Fruit fly (Drosophila melanogaster) whole organism, embryonic: Measurements from ENCODE around the gene hyd.
"Not testable (repeated sequence)": the region's sequence is repeated elsewhere in the genome, so short reads cannot be mapped to it uniquely, and the experiment has no call there.

ENCODE experiments used
- B-H2 ChIP-seq: fragments of 200-800 bp; sonication (Bioruptor generic); optimal IDR thresholded peaks from 2 replicates; lab custom pipeline; 2018; ENCODE audit warnings: missing biosample characterization, mild to moderate bottlenecking, missing genetic modification characterization
- C15 ChIP-seq: fragments of 200-800 bp; sonication (Bioruptor generic); IDR thresholded peaks from 3 replicates; pipeline ENCODE4 v1.3.6; 2022; ENCODE audit warnings: missing biosample characterization, missing genetic modification characterization
- CG10147 ChIP-seq: fragments of 200-800 bp; sonication (Bioruptor generic); optimal IDR thresholded peaks from 2 replicates; lab custom pipeline; 2019; ENCODE audit warnings: missing biosample characterization, mild to moderate bottlenecking, missing genetic modification characterization, moderate library complexity
- CG10366 ChIP-seq: fragments of 200-800 bp; sonication (Bioruptor generic); IDR thresholded peaks from 2 replicates; pipeline ENCODE4 v1.3.6; 2022; ENCODE audit warnings: missing biosample characterization, missing genetic modification characterization
- CG10979 ChIP-seq: fragments of 200-800 bp; sonication (Bioruptor generic); optimal IDR thresholded peaks from 2 replicates; lab custom pipeline; 2018; ENCODE audit warnings: missing biosample characterization, mild to moderate bottlenecking, missing genetic modification characterization, moderate library complexity
- CG11093 ChIP-seq: fragments of 200-800 bp; sonication (Bioruptor generic); IDR thresholded peaks from 3 replicates; pipeline ENCODE4 v1.3.6; 2022; ENCODE audit warnings: missing biosample characterization, missing genetic modification characterization
- CG11695 ChIP-seq: fragments of 200-800 bp; sonication (Bioruptor generic); IDR thresholded peaks from 3 replicates; pipeline ENCODE4 v1.3.6; 2022; ENCODE audit warnings: missing biosample characterization, missing genetic modification characterization
- CG12104 ChIP-seq: fragments of 200-800 bp; sonication (Bioruptor generic); optimal IDR thresholded peaks from 3 replicates; lab custom pipeline; 2016; ENCODE audit warnings: missing biosample characterization, missing genetic modification characterization
- CG14710 ChIP-seq: fragments of 200-800 bp; sonication (Bioruptor generic); optimal IDR thresholded peaks from 3 replicates; lab custom pipeline; 2019; ENCODE audit warnings: missing biosample characterization, mild to moderate bottlenecking, missing genetic modification characterization, moderate library complexity
- CG15479 ChIP-seq: fragments of 200-800 bp; sonication (Bioruptor generic); optimal IDR thresholded peaks from 3 replicates; lab custom pipeline; 2019; ENCODE audit warnings: missing biosample characterization, mild to moderate bottlenecking, missing genetic modification characterization, moderate library complexity
- CG1647 ChIP-seq: fragments of 200-800 bp; sonication (Bioruptor generic); optimal IDR thresholded peaks from 3 replicates; lab custom pipeline; 2016; ENCODE audit warnings: missing biosample characterization, missing genetic modification characterization
- CG17802 ChIP-seq: fragments of 200-800 bp; sonication (Bioruptor generic); optimal IDR thresholded peaks from 2 replicates; lab custom pipeline; 2018; ENCODE audit warnings: missing biosample characterization, mild to moderate bottlenecking, missing genetic modification characterization, moderate library complexity
- CG18011 ChIP-seq: fragments of 200-800 bp; sonication (Bioruptor generic); optimal IDR thresholded peaks from 2 replicates; lab custom pipeline; 2017; ENCODE audit warnings: missing biosample characterization, missing genetic modification characterization, mild to moderate bottlenecking, moderate library complexity, missing genotype
- CG18619 ChIP-seq: fragments of 200-800 bp; sonication (Bioruptor generic); optimal IDR thresholded peaks from 3 replicates; lab custom pipeline; 2017; ENCODE audit warnings: missing biosample characterization, mild to moderate bottlenecking, missing genetic modification characterization
- CG18764 ChIP-seq: fragments of 200-800 bp; sonication (Bioruptor generic); optimal IDR thresholded peaks from 3 replicates; lab custom pipeline; 2016; ENCODE audit warnings: missing biosample characterization, missing genetic modification characterization
- CG5953 ChIP-seq: fragments of 200-800 bp; sonication (Bioruptor generic); IDR thresholded peaks from 2 replicates; pipeline ENCODE4 v1.3.6; 2022; ENCODE audit warnings: missing biosample characterization, missing genetic modification characterization
- CG6272 ChIP-seq: fragments of 200-800 bp; sonication (Bioruptor generic); IDR thresholded peaks from 2 replicates; pipeline ENCODE4 v1.3.6; 2022; ENCODE audit warnings: missing biosample characterization, missing genetic modification characterization
- CG9817 ChIP-seq: fragments of 200-800 bp; sonication (Bioruptor generic); optimal IDR thresholded peaks from 2 replicates; lab custom pipeline; 2018; ENCODE audit warnings: missing biosample characterization, mild to moderate bottlenecking, missing genetic modification characterization, moderate library complexity
- CTCF ChIP-seq: fragments of 200-800 bp; sonication (Bioruptor generic); optimal IDR thresholded peaks from 2 replicates; lab custom pipeline; 2017; ENCODE audit warnings: missing biosample characterization, mild to moderate bottlenecking, missing genetic modification characterization, moderate library complexity
- D19B ChIP-seq: fragments of 200-800 bp; sonication (Bioruptor generic); optimal IDR thresholded peaks from 2 replicates; lab custom pipeline; 2017; ENCODE audit warnings: missing biosample characterization, mild to moderate bottlenecking, missing genetic modification characterization
- Deaf1 ChIP-seq: fragments of 200-800 bp; optimal IDR thresholded peaks from 3 replicates; lab custom pipeline; 2019; ENCODE audit warnings: missing biosample characterization, mild to moderate bottlenecking, missing genetic modification characterization, moderate library complexity
- Elba2 ChIP-seq: fragments of 200-800 bp; sonication (Bioruptor generic); optimal IDR thresholded peaks from 3 replicates; lab custom pipeline; 2016; ENCODE audit warnings: missing biosample characterization, missing genetic modification characterization
- Mad ChIP-seq: fragments of 200-800 bp; sonication (Bioruptor generic); optimal IDR thresholded peaks from 2 replicates; lab custom pipeline; 2016; ENCODE audit warnings: missing biosample characterization, missing genetic modification characterization
- Med ChIP-seq: fragments of 200-800 bp; sonication (Bioruptor generic); peaks from one replicate; lab custom pipeline; 2016; ENCODE audit warnings: missing biosample characterization, missing genetic modification characterization, mild to moderate bottlenecking, inconsistent platforms, moderate library complexity
- Nf-YA ChIP-seq: fragments of 200-800 bp; sonication (Bioruptor generic); IDR thresholded peaks from 2 replicates; pipeline ENCODE4 v1.3.6; 2022; ENCODE audit warnings: missing biosample characterization, missing genetic modification characterization
- Pdp1 ChIP-seq, 2 experiments: fragments of 200-800 bp; sonication (Bioruptor generic); optimal IDR thresholded peaks; 3 replicates each; lab custom pipeline; 2016; ENCODE audit warnings: missing biosample characterization in 2 of 2, missing genetic modification characterization in 2 of 2, mild to moderate bottlenecking in 1 of 2, moderate library complexity in 1 of 2
- cwo ChIP-seq: fragments of 200-800 bp; sonication (Bioruptor generic); optimal IDR thresholded peaks from 3 replicates; lab custom pipeline; 2017; ENCODE audit warnings: missing biosample characterization, missing genetic modification characterization, mild to moderate bottlenecking, moderate library complexity, missing genetic modification reagents
- dpn ChIP-seq, 2 experiments: fragments of 200-800 bp; sonication (Bioruptor generic); optimal IDR thresholded peaks; 3 replicates each; lab custom pipeline; 2016; ENCODE audit warnings: missing biosample characterization in 2 of 2, missing genetic modification characterization in 2 of 2
- en ChIP-seq: fragments of 200-800 bp; sonication (Bioruptor generic); optimal IDR thresholded peaks from 2 replicates; lab custom pipeline; 2016; ENCODE audit warnings: missing biosample characterization, missing genetic modification characterization
- eve ChIP-seq, 2 experiments: fragments of >200 bp; optimal IDR thresholded peaks; 2 replicates each; lab custom pipeline; 2017; ENCODE audit warnings: missing biosample characterization in 2 of 2, missing genetic modification characterization in 2 of 2
- exex ChIP-seq: fragments of 200-800 bp; sonication (Bioruptor generic); optimal IDR thresholded peaks from 4 replicates; lab custom pipeline; 2018; ENCODE audit warnings: missing biosample characterization, mild to moderate bottlenecking, missing genetic modification characterization, moderate library complexity
- fd96Cb ChIP-seq: fragments of 200-800 bp; sonication (Bioruptor generic); optimal IDR thresholded peaks from 2 replicates; lab custom pipeline; 2018; ENCODE audit warnings: missing biosample characterization, mild to moderate bottlenecking, missing genetic modification characterization, moderate library complexity
- ftz-f1 ChIP-seq: fragments of 200-800 bp; sonication (Bioruptor generic); optimal IDR thresholded peaks from 2 replicates; lab custom pipeline; 2016; ENCODE audit warnings: missing biosample characterization, missing genetic modification characterization
- hbn ChIP-seq: fragments of 200-800 bp; sonication (Bioruptor generic); IDR thresholded peaks from 2 replicates; pipeline ENCODE4 v1.3.6; 2022; ENCODE audit warnings: missing biosample characterization, missing genetic modification characterization; ENCODE audit not compliant: partially characterized antibody
- lbe ChIP-seq: fragments of 200-800 bp; sonication (Bioruptor generic); optimal IDR thresholded peaks from 2 replicates; lab custom pipeline; 2016; ENCODE audit warnings: missing biosample characterization, mild to moderate bottlenecking, missing genetic modification characterization
- onecut ChIP-seq: fragments of 200-800 bp; sonication (Bioruptor generic); IDR thresholded peaks from 2 replicates; pipeline ENCODE4 v1.3.6; 2022; ENCODE audit warnings: missing biosample characterization, missing genetic modification characterization
- peb ChIP-seq: fragments of 200-800 bp; sonication (Bioruptor generic); IDR thresholded peaks from 2 replicates; pipeline ENCODE4 v1.3.6; 2022; ENCODE audit warnings: missing biosample characterization, missing genetic modification characterization
- pita ChIP-seq: fragments of 200-800 bp; sonication (Bioruptor generic); optimal IDR thresholded peaks from 2 replicates; lab custom pipeline; 2017; ENCODE audit warnings: missing biosample characterization, mild to moderate bottlenecking, missing genetic modification characterization
- row ChIP-seq: fragments of 200-800 bp; sonication (Bioruptor generic); IDR thresholded peaks from 3 replicates; pipeline ENCODE4 v1.3.6; 2022; ENCODE audit warnings: missing biosample characterization, missing genetic modification characterization
- slp2 ChIP-seq: fragments of 200-800 bp; sonication (Bioruptor generic); optimal IDR thresholded peaks from 2 replicates; lab custom pipeline; 2016; ENCODE audit warnings: missing biosample characterization, missing genetic modification characterization
- sna ChIP-seq: fragments of 200-800 bp; sonication (Bioruptor generic); IDR thresholded peaks from 2 replicates; pipeline ENCODE4 v1.3.6; 2022; ENCODE audit warnings: missing biosample characterization, missing genetic modification characterization; ENCODE audit not compliant: partially characterized antibody
- ssp ChIP-seq: fragments of 200-800 bp; sonication (Bioruptor generic); IDR thresholded peaks from 2 replicates; pipeline ENCODE4 v1.3.6; 2022; ENCODE audit warnings: missing biosample characterization, missing genetic modification characterization
- stc ChIP-seq: fragments of 200-800 bp; sonication (Bioruptor generic); IDR thresholded peaks from 2 replicates; pipeline ENCODE4 v1.3.6; 2022; ENCODE audit warnings: missing biosample characterization, missing genetic modification characterization
- zfh1 ChIP-seq: fragments of 200-800 bp; sonication (Bioruptor generic); IDR thresholded peaks from 3 replicates; pipeline ENCODE4 v1.3.6; 2022; ENCODE audit warnings: missing biosample characterization, missing genetic modification characterization
- zfh2 ChIP-seq: fragments of 200-800 bp; sonication (Bioruptor generic); optimal IDR thresholded peaks from 2 replicates; lab custom pipeline; 2016; ENCODE audit warnings: missing biosample characterization, missing genetic modification characterization

The hyd gene

dm6 chr3R:9700513-9700912, 24.9 kb downstream of the hyd start (continued):
- TF ChIP-seq ssp = no peak
- no peak for TF ChIP-seq zfh2 (GFP tag; lab: Kevin White, UChicago)
- TF ChIP-seq Elba2 (GFP tag; lab: Kevin White, UChicago) = no peak
- TF ChIP-seq cwo (GFP tag; lab: Kevin White, UChicago) = no peak
- TF ChIP-seq CG5953 = no peak
- no peak for TF ChIP-seq CG18011 (GFP tag; lab: Kevin White, UChicago)
- TF ChIP-seq slp2 (GFP tag; lab: Kevin White, UChicago) = no peak
- TF ChIP-seq Pdp1 (GFP tag; optimal IDR thresholded peaks at IDR 0.05; lab: Kevin White, UChicago) = peak in 1 of 2 experiments; percentile 62
- TF ChIP-seq, all 482 proteins: peak for 7

DNA sequence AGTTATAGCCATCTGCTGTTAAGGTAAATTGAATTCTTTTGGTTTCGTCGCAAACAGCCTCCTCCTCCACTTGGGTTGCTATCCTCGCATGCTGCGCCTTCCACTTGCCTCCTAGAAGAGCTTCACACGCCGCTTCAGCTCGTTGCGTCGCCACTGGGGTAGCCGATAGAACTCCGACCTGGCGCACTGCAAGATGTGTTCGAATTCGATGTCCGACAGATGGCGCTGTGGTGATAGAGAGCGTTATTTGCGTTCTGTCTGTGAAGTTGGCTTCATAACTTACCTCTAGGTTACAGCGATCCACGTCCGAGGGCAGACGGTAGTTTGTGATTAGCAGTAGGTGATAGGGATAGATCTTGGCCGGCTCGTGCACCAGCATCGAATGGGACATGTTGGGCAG, 30.4 kb downstream of the hyd start:
- TF ChIP-seq CG10979 (tag; lab: Kevin White, UChicago) = peak; percentile 92
- TF ChIP-seq CG12104 (GFP tag; lab: Kevin White, UChicago) = no peak
- TF ChIP-seq D19B (GFP tag; lab: Kevin White, UChicago) = no peak
- no peak for TF ChIP-seq CG17802 (tag; lab: Kevin White, UChicago)
- TF ChIP-seq Mad = no peak
- peak; percentile 86 for TF ChIP-seq CTCF (GFP tag; lab: Kevin White, UChicago)
- no peak for TF ChIP-seq CG14710 (tag; lab: Kevin White, UChicago)
- TF ChIP-seq fd96Cb (tag; lab: Kevin White, UChicago) = no peak
- no peak for TF ChIP-seq stc (GFP tag; lab: Robert Waterston, UW)
- no peak for TF ChIP-seq CG9817 (tag; lab: Kevin White, UChicago)
- no peak for TF ChIP-seq Nf-YA (GFP tag; lab: Robert Waterston, UW)
- TF ChIP-seq CG10147 (GFP tag; lab: Kevin White, UChicago) = no peak
- no peak for TF ChIP-seq ftz-f1 (GFP tag; lab: Kevin White, UChicago)
- TF ChIP-seq Med (GFP tag; lab: Kevin White, UChicago) = peak; percentile 26
- TF ChIP-seq CG18619 (GFP tag; lab: Kevin White, UChicago) = no peak
- no peak for TF ChIP-seq hbn

dm6 chr3R:9692675-9693129, 32.7 kb downstream of the hyd start, which contains the start of the genes Unc-115b, p24-2 and CG32939:
Unc-115b (minus strand) TSS chr3R:9692775.
p24-2 (minus strand) TSS chr3R:9692794.
CG32939 (plus strand) TSS chr3R:9693079.
- TF ChIP-seq lbe (GFP tag; lab: Kevin White, UChicago); B-H2 (GFP tag; lab: Kevin White, UChicago); eve (GFP tag; optimal IDR thresholded peaks at IDR 0.05; lab: Kevin White, UChicago): not testable (repeated sequence)

DNA sequence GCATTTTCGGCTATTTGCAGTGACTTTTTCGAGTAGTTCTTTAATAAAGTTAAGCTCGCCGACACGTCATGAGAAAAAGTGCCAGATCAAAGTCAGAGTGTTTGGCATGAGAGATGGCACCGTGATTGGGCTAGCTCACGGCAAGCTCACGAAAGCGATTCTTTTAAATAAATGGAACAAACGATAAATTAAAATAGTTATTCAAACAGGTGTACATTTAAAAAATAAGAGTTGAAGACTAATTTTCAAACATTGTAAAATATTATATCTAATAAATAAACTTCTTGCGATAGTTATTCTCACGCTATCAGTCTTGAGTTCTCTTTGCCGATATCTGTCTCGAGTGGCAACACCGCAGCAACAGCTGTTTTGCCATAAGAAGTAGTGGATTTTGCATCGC, 40.0 kb downstream of the hyd start, which contains the start of the genes eca and CG18542:
Gene eca, minus strand, starts transcription at position 101 of the 400 bp plus-strand sequence.
Gene CG18542, plus strand, starts transcription at position 385 of the 400 bp plus-strand sequence.
- TF ChIP-seq sna (GFP tag; lab: Robert Waterston, UW); CG1647 (GFP tag; lab: Kevin White, UChicago); CG12104 (GFP tag; lab: Kevin White, UChicago): not testable (repeated sequence)
- TF ChIP-seq, all 482 proteins: peak for 0; not testable (repeated sequence) for 482

DNA sequence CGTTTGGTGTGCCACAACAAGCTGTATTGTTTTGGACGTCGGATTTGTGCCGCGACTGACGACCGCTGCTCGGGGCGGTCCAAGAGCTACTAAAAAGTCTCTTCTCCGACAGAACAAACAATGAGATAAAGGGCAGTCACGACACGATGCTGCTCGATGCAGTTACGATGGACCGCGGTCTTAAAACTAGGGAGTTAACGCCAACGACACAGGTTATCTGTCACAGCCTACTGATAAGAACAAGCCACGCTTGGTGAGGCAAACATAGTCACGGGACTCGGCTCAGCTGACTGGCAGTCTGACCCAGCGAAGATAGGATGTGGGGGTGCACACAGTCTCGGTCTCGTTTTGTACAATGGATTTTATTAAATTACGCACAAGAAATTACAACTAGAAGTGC, 41.3 kb downstream of the hyd start, which contains the start of gene CG9444:
Gene CG9444, minus strand, starts transcription at position 140 of the 400 bp plus-strand sequence.
- TF ChIP-seq peb (GFP tag; lab: Robert Waterston, UW) (no peak), CG15479 (GFP tag; lab: Kevin White, UChicago) (peak; percentile 66), CG10366 (GFP tag; lab: Robert Waterston, UW) (no peak), row (GFP tag; lab: Robert Waterston, UW) (no peak), CG6272 (GFP tag; lab: Robert Waterston, UW) (no peak), en (GFP tag; lab: Kevin White, UChicago) (no peak), C15 (GFP tag; lab: Robert Waterston, UW) (no peak), pita (GFP tag; lab: Kevin White, UChicago) (no peak), onecut (GFP tag; lab: Robert Waterston, UW) (no peak), dpn (GFP tag; optimal IDR thresholded peaks at IDR 0.05; lab: Kevin White, UChicago) (no peak), CG18764 (GFP tag; lab: Kevin White, UChicago) (no peak), CG11093 (GFP tag; lab: Robert Waterston, UW) (no peak), Deaf1 (peak; percentile 42), exex (tag; lab: Kevin White, UChicago) (no peak), zfh1 (no peak), CG11695 (GFP tag; lab: Robert Waterston, UW) (no peak)
